Worm (Caenorhabditis elegans) whole organism, L3 larva: ENCODE data around the gene col-149.

Source experiments
- ZK546.5 ChIP-seq: sonication (generic microtip); optimal IDR thresholded peaks from 2 replicates; lab custom pipeline; 2017; ENCODE audit warnings: missing biosample characterization, missing genetic modification characterization
- lin-39 ChIP-seq: fragments of 150-350 bp; optimal IDR thresholded peaks from 2 replicates; lab custom pipeline; 2018; ENCODE audit warnings: missing biosample characterization, missing genetic modification reagents, missing genetic modification characterization
- nhr-11 ChIP-seq: fragments of 150-350 bp; optimal IDR thresholded peaks from 2 replicates; lab custom pipeline; 2014; ENCODE audit warnings: missing biosample characterization, missing genetic modification characterization
- nhr-12 ChIP-seq: fragments of 150-350 bp; optimal IDR thresholded peaks from 2 replicates; lab custom pipeline; 2014; ENCODE audit warnings: missing biosample characterization, missing genetic modification characterization
- nhr-237 ChIP-seq: fragments of 150-350 bp; optimal IDR thresholded peaks from 2 replicates; lab custom pipeline; 2014; ENCODE audit warnings: missing biosample characterization, missing genetic modification characterization
- nhr-28 ChIP-seq: fragments of 150-350 bp; optimal IDR thresholded peaks from 2 replicates; lab custom pipeline; 2014; ENCODE audit warnings: missing biosample characterization, missing genetic modification characterization
- pqm-1 ChIP-seq: fragments of 150-350 bp; optimal IDR thresholded peaks from 2 replicates; lab custom pipeline; 2017; ENCODE audit warnings: missing biosample characterization, missing genetic modification characterization, inconsistent platforms
- tbx-2 ChIP-seq: sonication (generic microtip); optimal IDR thresholded peaks from 2 replicates; lab custom pipeline; 2016; ENCODE audit warnings: mild to moderate bottlenecking, missing genetic modification characterization, missing compliant biosample characterization
- unc-62 ChIP-seq: fragments of 150-350 bp; sonication (generic microtip); optimal IDR thresholded peaks from 4 replicates; lab custom pipeline; 2014; ENCODE audit warnings: missing biosample characterization, missing genetic modification reagents, missing genetic modification characterization
- ztf-11 ChIP-seq: fragments of 150-350 bp; optimal IDR thresholded peaks from 2 replicates; lab custom pipeline; 2014; ENCODE audit warnings: missing biosample characterization, missing genetic modification characterization

DNA sequence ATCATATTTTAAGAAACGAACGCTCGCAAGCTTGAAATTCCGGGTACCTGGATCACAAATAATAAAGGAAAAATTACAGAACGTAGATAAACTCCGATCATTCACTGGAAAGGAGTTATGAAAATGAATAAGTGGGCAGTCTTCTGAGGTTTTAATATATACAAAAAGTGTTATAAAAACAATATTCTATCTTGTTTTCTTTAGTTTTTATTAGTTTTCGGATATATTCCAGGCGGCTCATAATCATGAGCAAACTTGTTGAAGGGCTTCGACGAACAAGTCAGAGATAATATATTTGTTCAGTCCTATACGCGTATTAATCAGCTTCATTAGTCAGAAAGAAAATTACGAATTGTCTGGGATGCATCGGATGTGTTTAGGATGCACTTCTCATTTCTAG, 21.3 kb upstream of the col-149 start, which contains the start of gene gcy-6:
- TF ChIP-seq unc-62 (GFP tag; lab: Kevin White, UChicago) (no peak), nhr-28 (tag; lab: Kevin White, UChicago) (no peak), lin-39 (tag; lab: Kevin White, UChicago) (no peak), ZK546.5 (tag; lab: Kevin White, UChicago) (no peak), nhr-12 (tag; lab: Kevin White, UChicago) (no peak), tbx-2 (tag; lab: Kevin White, UChicago) (no peak), pqm-1 (tag; lab: Kevin White, UChicago) (no peak), nhr-237 (no peak), ztf-11 (tag; lab: Kevin White, UChicago) (no peak), nhr-11 (no peak)
